Fruit fly (Drosophila melanogaster) whole organism, pupa: ENCODE measurements around the gene CG15254.

ENCODE experiments used
- CG10348 ChIP-seq: fragments of 200-800 bp; sonication (Bioruptor generic); IDR thresholded peaks from 2 replicates; pipeline ENCODE4 v1.3.6; 2022; ENCODE audit warnings: missing biosample characterization, missing genetic modification characterization
- CG12605 ChIP-seq: fragments of 200-800 bp; sonication (Bioruptor generic); IDR thresholded peaks from 2 replicates; pipeline ENCODE4 v1.3.6; 2022; ENCODE audit warnings: missing biosample characterization, missing genetic modification characterization
- CG13204 ChIP-seq: fragments of 200-800 bp; sonication (Bioruptor generic); optimal IDR thresholded peaks from 2 replicates; lab custom pipeline; 2018; ENCODE audit warnings: missing biosample characterization, mild to moderate bottlenecking, missing genetic modification characterization, moderate library complexity
- CG14655 ChIP-seq: fragments of 200-800 bp; sonication (Bioruptor generic); optimal IDR thresholded peaks from 3 replicates; lab custom pipeline; 2017; ENCODE audit warnings: mild to moderate bottlenecking, missing biosample characterization, missing genetic modification reagents, missing genetic modification characterization
- CG17806 ChIP-seq: fragments of 200-800 bp; sonication (Bioruptor generic); optimal IDR thresholded peaks from 2 replicates; lab custom pipeline; 2018; ENCODE audit warnings: missing biosample characterization, mild to moderate bottlenecking, missing genetic modification characterization, moderate library complexity
- CG32121 ChIP-seq: fragments of 200-800 bp; sonication (Bioruptor generic); IDR thresholded peaks from 2 replicates; pipeline ENCODE4 v1.3.6; 2022; ENCODE audit warnings: missing biosample characterization, missing genetic modification characterization
- CG34367 ChIP-seq: fragments of 200-800 bp; sonication (Bioruptor generic); optimal IDR thresholded peaks from 2 replicates; lab custom pipeline; 2018; ENCODE audit warnings: missing biosample characterization, mild to moderate bottlenecking, missing genetic modification characterization
- CG4496 ChIP-seq: fragments of 200-800 bp; sonication (Bioruptor generic); IDR thresholded peaks from 3 replicates; pipeline ENCODE4 v1.3.6; 2022; ENCODE audit warnings: missing biosample characterization, missing genetic modification characterization
- CG8159 ChIP-seq: fragments of 200-800 bp; sonication (Bioruptor generic); optimal IDR thresholded peaks from 3 replicates; lab custom pipeline; 2018; ENCODE audit warnings: missing biosample characterization, mild to moderate bottlenecking, missing genetic modification characterization, moderate library complexity
- CG8301 ChIP-seq: fragments of 200-800 bp; sonication (Bioruptor generic); optimal IDR thresholded peaks from 2 replicates; lab custom pipeline; 2018; ENCODE audit warnings: missing biosample characterization, mild to moderate bottlenecking, missing genetic modification characterization
- Ets98B ChIP-seq: fragments of 200-800 bp; sonication (Bioruptor generic); IDR thresholded peaks from 2 replicates; pipeline ENCODE4 v1.3.6; 2022; ENCODE audit warnings: missing biosample characterization, missing genetic modification characterization
- Pif1A ChIP-seq: fragments of 200-800 bp; sonication (Bioruptor generic); optimal IDR thresholded peaks from 3 replicates; lab custom pipeline; 2016; ENCODE audit warnings: missing biosample characterization, missing genetic modification characterization
- Pif1B ChIP-seq: fragments of 200-800 bp; sonication (Bioruptor generic); optimal IDR thresholded peaks from 3 replicates; lab custom pipeline; 2016; ENCODE audit warnings: missing biosample characterization, missing genetic modification characterization
- fd96Ca ChIP-seq: fragments of 200-800 bp; sonication (Bioruptor generic); IDR thresholded peaks from 3 replicates; pipeline ENCODE4 v1.3.6; 2022; ENCODE audit warnings: missing biosample characterization, missing genetic modification characterization
- gl ChIP-seq: fragments of 200-800 bp; sonication (Bioruptor generic); optimal IDR thresholded peaks from 2 replicates; lab custom pipeline; 2018; ENCODE audit warnings: missing biosample characterization, mild to moderate bottlenecking, missing genetic modification characterization

The CG15254 gene

DNA sequence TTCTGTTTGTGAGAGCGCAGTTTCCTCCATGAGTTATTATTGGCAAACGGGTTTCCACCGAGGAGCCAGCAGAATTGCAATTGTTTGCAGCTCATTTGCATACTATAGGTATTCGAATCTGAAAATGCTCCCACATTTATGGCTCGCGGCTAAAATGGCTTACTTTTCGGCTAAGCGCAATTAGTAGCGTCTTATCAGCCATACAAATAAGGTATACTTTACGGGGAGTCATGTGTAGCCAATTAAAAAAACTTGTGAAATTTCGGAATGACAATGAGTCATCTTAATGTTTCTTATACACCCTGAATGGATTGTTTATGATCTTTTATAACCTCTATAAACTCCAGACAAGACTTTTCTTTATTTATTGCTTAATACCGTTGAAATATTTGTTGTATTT lies 5.5 kb downstream of the CG15254 start:
- no peak for TF ChIP-seq CG14655 (GFP tag; lab: Kevin White, UChicago)
- no peak for TF ChIP-seq CG12605 (GFP tag; lab: Robert Waterston, UW)
- no peak for TF ChIP-seq CG10348
- TF ChIP-seq gl (tag; lab: Kevin White, UChicago): no peak
- TF ChIP-seq CG13204 (GFP tag; lab: Kevin White, UChicago): no peak
- no peak for TF ChIP-seq Pif1A (GFP tag; lab: Kevin White, UChicago)
- no peak for TF ChIP-seq CG34367 (tag; lab: Kevin White, UChicago)
- no peak for TF ChIP-seq CG4496 (GFP tag; lab: Robert Waterston, UW)
- no peak for TF ChIP-seq CG32121 (GFP tag; lab: Robert Waterston, UW)
- no peak for TF ChIP-seq Ets98B (GFP tag; lab: Robert Waterston, UW)
- TF ChIP-seq fd96Ca (GFP tag; lab: Robert Waterston, UW): no peak
- TF ChIP-seq CG17806 (tag; lab: Kevin White, UChicago): no peak
- no peak for TF ChIP-seq CG8159 (tag; lab: Kevin White, UChicago)
- TF ChIP-seq CG8301: no peak
- no peak for TF ChIP-seq Pif1B (GFP tag; lab: Kevin White, UChicago)
